Worm (Caenorhabditis elegans) whole organism, L3 larva: ENCODE results near the gene F53A3.7.

Source experiments
- R02D3.7 ChIP-seq: fragments of 150-350 bp; optimal IDR thresholded peaks from 2 replicates; lab custom pipeline; 2014; ENCODE audit warnings: missing biosample characterization, missing genetic modification characterization
- ZK546.5 ChIP-seq: sonication (generic microtip); optimal IDR thresholded peaks from 2 replicates; lab custom pipeline; 2017; ENCODE audit warnings: missing biosample characterization, missing genetic modification characterization
- aly-2 ChIP-seq: fragments of 150-350 bp; optimal IDR thresholded peaks from 2 replicates; lab custom pipeline; 2014; ENCODE audit warnings: missing biosample characterization, missing genetic modification characterization
- ama-1 ChIP-seq: fragments of 150-350 bp; optimal IDR thresholded peaks from 2 replicates; lab custom pipeline; 2018
- ceh-16 ChIP-seq: sonication (generic microtip); optimal IDR thresholded peaks from 2 replicates; lab custom pipeline; 2017; ENCODE audit warnings: missing biosample characterization, missing genetic modification characterization
- ceh-28 ChIP-seq: fragments of 150-350 bp; optimal IDR thresholded peaks from 2 replicates; lab custom pipeline; 2014; ENCODE audit warnings: missing biosample characterization, missing genetic modification reagents, missing genetic modification characterization
- ceh-82 ChIP-seq: fragments of 150-350 bp; optimal IDR thresholded peaks from 2 replicates; lab custom pipeline; 2014; ENCODE audit warnings: missing biosample characterization, missing genetic modification characterization
- ceh-9 ChIP-seq: sonication (generic microtip); optimal IDR thresholded peaks from 2 replicates; lab custom pipeline; 2018; ENCODE audit warnings: missing biosample characterization, missing genetic modification characterization
- daf-12 ChIP-seq: fragments of 150-350 bp; optimal IDR thresholded peaks from 2 replicates; lab custom pipeline; 2014; ENCODE audit warnings: missing biosample characterization, missing genetic modification reagents, missing genetic modification characterization
- egl-27 ChIP-seq: sonication (generic microtip); optimal IDR thresholded peaks from 4 replicates; lab custom pipeline; 2017; ENCODE audit warnings: missing biosample characterization, missing genetic modification reagents, missing genetic modification characterization
- egl-5 ChIP-seq: fragments of 150-350 bp; optimal IDR thresholded peaks from 2 replicates; lab custom pipeline; 2017; ENCODE audit warnings: missing biosample characterization, missing genetic modification reagents, missing genetic modification characterization, inconsistent platforms
- elt-1 ChIP-seq: fragments of 150-350 bp; optimal IDR thresholded peaks from 2 replicates; lab custom pipeline; 2014; ENCODE audit warnings: missing biosample characterization, missing genetic modification characterization
- elt-2 ChIP-seq: sonication (generic microtip); optimal IDR thresholded peaks from 2 replicates; lab custom pipeline; 2016; ENCODE audit warnings: missing genetic modification reagents, mild to moderate bottlenecking, missing genetic modification characterization, missing compliant biosample characterization
- elt-3 ChIP-seq, 3 experiments: fragments of 150-350 bp in 1 of 3; sonication (generic microtip) in 2 of 3; optimal IDR thresholded peaks; 2 replicates in 2 of 3; 4 replicates in 1 of 3; lab custom pipeline; 2014 to 2017; ENCODE audit warnings: missing biosample characterization in 3 of 3, missing genetic modification characterization in 3 of 3
- eor-1 ChIP-seq, 2 experiments: fragments of 150-350 bp; optimal IDR thresholded peaks; 2 replicates each; lab custom pipeline; 2014 to 2018; ENCODE audit warnings: missing biosample characterization in 2 of 2, missing genetic modification characterization in 2 of 2
- fkh-10 ChIP-seq: sonication (generic microtip); optimal IDR thresholded peaks from 2 replicates; lab custom pipeline; 2017; ENCODE audit warnings: missing biosample characterization, missing genetic modification reagents, missing genetic modification characterization
- fkh-2 ChIP-seq: fragments of 150-350 bp; optimal IDR thresholded peaks from 2 replicates; lab custom pipeline; 2014; ENCODE audit warnings: missing biosample characterization, missing genetic modification reagents, missing genetic modification characterization
- fos-1 ChIP-seq: fragments of 150-350 bp; optimal IDR thresholded peaks from 2 replicates; lab custom pipeline; 2014; ENCODE audit warnings: missing biosample characterization, missing genetic modification characterization
- hmg-11 ChIP-seq: sonication (generic microtip); optimal IDR thresholded peaks from 2 replicates; lab custom pipeline; 2016; ENCODE audit warnings: missing genetic modification characterization, missing compliant biosample characterization
- jun-1 ChIP-seq: fragments of 150-350 bp; optimal IDR thresholded peaks from 2 replicates; lab custom pipeline; 2014; ENCODE audit warnings: missing biosample characterization, missing genetic modification reagents, missing genetic modification characterization
- lin-15B ChIP-seq: fragments of 150-350 bp; optimal IDR thresholded peaks from 2 replicates; lab custom pipeline; 2014; ENCODE audit warnings: missing biosample characterization, missing genetic modification characterization
- lin-39 ChIP-seq: fragments of 150-350 bp; optimal IDR thresholded peaks from 2 replicates; lab custom pipeline; 2018; ENCODE audit warnings: missing biosample characterization, missing genetic modification reagents, missing genetic modification characterization
- lsy-12 ChIP-seq: sonication (generic microtip); optimal IDR thresholded peaks from 2 replicates; lab custom pipeline; 2016; ENCODE audit warnings: mild to moderate bottlenecking, missing genetic modification characterization, missing compliant biosample characterization
- mdl-1 ChIP-seq: fragments of 150-350 bp; optimal IDR thresholded peaks from 2 replicates; lab custom pipeline; 2014; ENCODE audit warnings: missing biosample characterization, missing genetic modification characterization
- mml-1 ChIP-seq: fragments of 150-350 bp; sonication (generic microtip); optimal IDR thresholded peaks from 3 replicates; lab custom pipeline; 2014; ENCODE audit warnings: missing biosample characterization, missing genetic modification characterization
- nfya-1 ChIP-seq: sonication (generic microtip); optimal IDR thresholded peaks from 2 replicates; lab custom pipeline; 2017; ENCODE audit warnings: missing genetic modification characterization, mild to moderate bottlenecking, missing compliant biosample characterization, antibody characterized with exemption, moderate library complexity; ENCODE audit not compliant: insufficient read depth
- nhr-11 ChIP-seq: fragments of 150-350 bp; optimal IDR thresholded peaks from 2 replicates; lab custom pipeline; 2014; ENCODE audit warnings: missing biosample characterization, missing genetic modification characterization
- nhr-12 ChIP-seq: fragments of 150-350 bp; optimal IDR thresholded peaks from 2 replicates; lab custom pipeline; 2014; ENCODE audit warnings: missing biosample characterization, missing genetic modification characterization
- nhr-23 ChIP-seq: fragments of 150-350 bp; optimal IDR thresholded peaks from 2 replicates; lab custom pipeline; 2014; ENCODE audit warnings: missing biosample characterization, missing genetic modification reagents, missing genetic modification characterization
- nhr-237 ChIP-seq: fragments of 150-350 bp; optimal IDR thresholded peaks from 2 replicates; lab custom pipeline; 2014; ENCODE audit warnings: missing biosample characterization, missing genetic modification characterization
- nhr-25 ChIP-seq: sonication (generic microtip); optimal IDR thresholded peaks from 2 replicates; lab custom pipeline; 2017; ENCODE audit warnings: missing biosample characterization, missing genetic modification characterization
- nhr-28 ChIP-seq: fragments of 150-350 bp; optimal IDR thresholded peaks from 2 replicates; lab custom pipeline; 2014; ENCODE audit warnings: missing biosample characterization, missing genetic modification characterization
- nhr-43 ChIP-seq: sonication (generic microtip); optimal IDR thresholded peaks from 2 replicates; lab custom pipeline; 2016; ENCODE audit warnings: mild to moderate bottlenecking, missing genetic modification characterization, missing compliant biosample characterization; ENCODE audit not compliant: poor library complexity, severe bottlenecking
- nhr-67 ChIP-seq: fragments of 150-350 bp; optimal IDR thresholded peaks from 2 replicates; lab custom pipeline; 2014; ENCODE audit warnings: missing biosample characterization, missing genetic modification characterization
- nhr-76 ChIP-seq: fragments of 150-350 bp; sonication (generic microtip); optimal IDR thresholded peaks from 5 replicates; lab custom pipeline; 2014; ENCODE audit warnings: missing biosample characterization, missing genetic modification characterization
- nhr-77 ChIP-seq: fragments of 150-350 bp; optimal IDR thresholded peaks from 2 replicates; lab custom pipeline; 2014; ENCODE audit warnings: missing biosample characterization, missing genetic modification characterization
- pha-4 ChIP-seq: fragments of 150-350 bp; optimal IDR thresholded peaks from 2 replicates; lab custom pipeline; 2014; ENCODE audit warnings: missing biosample characterization, missing genetic modification reagents, missing genetic modification characterization
- pqm-1 ChIP-seq: fragments of 150-350 bp; optimal IDR thresholded peaks from 2 replicates; lab custom pipeline; 2017; ENCODE audit warnings: missing biosample characterization, missing genetic modification characterization, inconsistent platforms
- sea-2 ChIP-seq: fragments of 150-350 bp; sonication (generic microtip); optimal IDR thresholded peaks from 4 replicates; lab custom pipeline; 2014; ENCODE audit warnings: missing biosample characterization, missing genetic modification reagents, missing genetic modification characterization
- skn-1 ChIP-seq: fragments of 150-350 bp; optimal IDR thresholded peaks from 2 replicates; lab custom pipeline; 2014; ENCODE audit warnings: missing biosample characterization, missing genetic modification characterization
- snpc-4 ChIP-seq: fragments of 150-350 bp; optimal IDR thresholded peaks from 2 replicates; lab custom pipeline; 2014; ENCODE audit warnings: missing biosample characterization, missing genetic modification characterization
- tbx-2 ChIP-seq: sonication (generic microtip); optimal IDR thresholded peaks from 2 replicates; lab custom pipeline; 2016; ENCODE audit warnings: mild to moderate bottlenecking, missing genetic modification characterization, missing compliant biosample characterization
- unc-39 ChIP-seq: sonication (generic microtip); optimal IDR thresholded peaks from 4 replicates; lab custom pipeline; 2017; ENCODE audit warnings: missing biosample characterization, missing genetic modification characterization
- unc-62 ChIP-seq: fragments of 150-350 bp; sonication (generic microtip); optimal IDR thresholded peaks from 4 replicates; lab custom pipeline; 2014; ENCODE audit warnings: missing biosample characterization, missing genetic modification reagents, missing genetic modification characterization
- zag-1 ChIP-seq: fragments of 150-350 bp; optimal IDR thresholded peaks from 2 replicates; lab custom pipeline; 2014; ENCODE audit warnings: missing biosample characterization, missing genetic modification characterization
- ztf-11 ChIP-seq: fragments of 150-350 bp; optimal IDR thresholded peaks from 2 replicates; lab custom pipeline; 2014; ENCODE audit warnings: missing biosample characterization, missing genetic modification characterization
- ztf-4 ChIP-seq: fragments of 150-350 bp; optimal IDR thresholded peaks from 2 replicates; lab custom pipeline; 2014; ENCODE audit warnings: missing biosample characterization, missing genetic modification characterization

F53A3.7 gene

DNA sequence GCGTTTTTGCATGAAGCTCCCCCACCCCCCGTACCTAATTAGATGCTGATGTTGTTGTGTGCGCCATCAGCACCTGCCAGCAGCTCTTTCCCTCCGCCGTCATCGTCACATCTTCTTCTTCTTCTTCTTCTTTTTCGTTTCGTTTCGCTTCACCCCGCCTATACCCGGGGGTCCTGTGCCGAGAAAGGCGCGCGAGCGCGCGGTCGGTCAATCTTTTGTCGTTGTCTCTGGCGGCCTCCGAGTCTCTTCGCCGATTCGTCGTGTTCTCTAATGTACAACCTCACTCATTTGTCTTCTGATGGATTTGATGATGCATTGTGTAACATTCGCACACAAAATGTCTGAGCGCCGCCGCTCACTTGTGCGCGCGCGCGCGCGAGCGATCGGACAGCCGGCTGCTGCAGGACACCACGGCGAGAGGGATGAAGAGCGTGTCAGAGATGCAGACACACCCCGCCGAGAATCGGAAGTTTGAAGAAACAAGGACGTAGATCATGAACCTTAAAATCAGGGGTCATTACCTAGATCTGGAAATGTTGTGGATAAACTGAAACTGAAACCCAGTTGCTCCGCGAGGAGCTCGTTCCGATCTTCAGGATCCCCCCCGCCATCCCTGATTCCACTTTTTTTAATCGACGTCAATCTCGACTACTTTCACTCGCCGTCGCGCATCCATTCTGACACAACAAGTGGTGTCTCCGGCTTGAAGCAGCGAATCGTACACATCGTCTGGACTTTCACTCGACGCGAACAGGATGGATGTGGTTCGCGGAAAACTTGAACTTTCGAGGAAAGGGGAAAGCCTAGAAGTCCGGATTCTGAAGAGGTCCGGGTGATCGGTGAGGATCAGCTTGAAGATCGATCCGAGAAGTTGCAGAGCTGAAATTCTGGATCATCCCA, 27.7 kb upstream of the F53A3.7 start (continued):
- TF ChIP-seq lsy-12: peak; percentile 84
- TF ChIP-seq lin-39: peak; percentile 100
- peak; percentile 73 for TF ChIP-seq tbx-2 (tag; lab: Kevin White, UChicago)
- TF ChIP-seq lin-15B (tag; lab: Kevin White, UChicago): peak; percentile 58
- no peak for TF ChIP-seq nhr-76
- TF ChIP-seq ceh-9 (tag; lab: Kevin White, UChicago): no peak
- peak; percentile 12 for TF ChIP-seq fos-1 (tag; lab: Kevin White, UChicago)
- TF ChIP-seq unc-39 (tag; lab: Kevin White, UChicago): no peak
- no peak for TF ChIP-seq nhr-237
- peak; percentile 91 for TF ChIP-seq jun-1
- peak; percentile 92 for TF ChIP-seq elt-1 (tag; lab: Kevin White, UChicago)
- peak; percentile 16 for TF ChIP-seq ama-1 (lab: Kevin White, UChicago)
- TF ChIP-seq R02D3.7 (tag; lab: Kevin White, UChicago): peak; percentile 57
- TF ChIP-seq skn-1 (tag; lab: Kevin White, UChicago): peak; percentile 60

DNA sequence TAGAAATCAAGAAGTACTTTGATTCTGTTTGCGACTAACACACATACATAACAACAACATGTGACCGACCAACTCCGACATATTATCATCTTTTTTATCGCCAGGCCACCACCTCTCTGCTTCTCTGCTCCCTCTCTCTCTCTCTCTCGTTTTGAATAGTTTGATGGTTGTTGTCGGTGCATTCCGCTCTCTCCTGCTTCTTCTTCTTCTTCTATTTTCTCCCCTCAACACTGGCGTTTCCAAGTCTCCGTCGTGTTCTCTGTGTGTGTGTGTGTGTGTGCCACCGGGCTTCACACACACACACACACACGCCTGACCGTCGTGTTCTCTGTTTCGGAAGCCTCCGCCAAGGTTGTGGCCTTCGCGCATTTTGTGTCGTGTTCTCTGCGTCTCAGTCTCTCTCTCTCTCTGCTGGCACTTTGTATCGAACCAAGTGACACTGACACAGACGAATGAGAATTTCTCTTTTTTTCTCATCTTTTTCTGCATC, 26.2 kb upstream of the F53A3.7 start:
- TF ChIP-seq zag-1 (peak; percentile 89), jun-1 (peak; percentile 98), elt-2 (peak; percentile 97), fkh-2 (tag; lab: Kevin White, UChicago) (peak; percentile 3), ceh-82 (tag; lab: Kevin White, UChicago) (peak; percentile 92), ceh-16 (tag; lab: Kevin White, UChicago) (no peak), ama-1 (lab: Kevin White, UChicago) (peak; percentile 56), ceh-9 (tag; lab: Kevin White, UChicago) (no peak), unc-62 (GFP tag; lab: Kevin White, UChicago) (peak; percentile 99), nhr-237 (no peak), R02D3.7 (tag; lab: Kevin White, UChicago) (peak; percentile 80), nfya-1 (tag; lab: Kevin White, UChicago) (peak; percentile 96), fos-1 (tag; lab: Kevin White, UChicago) (peak; percentile 87), tbx-2 (tag; lab: Kevin White, UChicago) (peak; percentile 96), ZK546.5 (tag; lab: Kevin White, UChicago) (no peak), lin-15B (tag; lab: Kevin White, UChicago) (peak; percentile 58), lsy-12 (peak; percentile 93), pqm-1 (peak; percentile 97), ztf-4 (peak; percentile 61), ceh-28 (tag; lab: Kevin White, UChicago) (peak; percentile 92), pha-4 (peak; percentile 99), nhr-43 (tag; lab: Kevin White, UChicago) (peak; percentile 99), egl-27 (tag; lab: Kevin White, UChicago) (peak; percentile 98), nhr-12 (tag; lab: Kevin White, UChicago) (no peak), nhr-25 (tag; lab: Kevin White, UChicago) (peak; percentile 99), fkh-10 (GFP tag; lab: Kevin White, UChicago) (peak; percentile 61), egl-5 (tag; lab: Kevin White, UChicago) (peak; percentile 88), nhr-76 (peak; percentile 55), mml-1 (tag; lab: Kevin White, UChicago) (no peak), unc-39 (tag; lab: Kevin White, UChicago) (peak; percentile 70), aly-2 (tag; lab: Kevin White, UChicago) (peak; percentile 59), nhr-28 (peak; percentile 65), nhr-23 (tag; lab: Kevin White, UChicago) (peak; percentile 99), elt-1 (tag; lab: Kevin White, UChicago) (peak; percentile 89), daf-12 (tag; lab: Kevin White, UChicago) (peak; percentile 75), elt-3 (tag; optimal IDR thresholded peaks at IDR 0.05; lab: Kevin White, UChicago) (peak; percentile 29 to 87 (median 60)), snpc-4 (peak; percentile 59), eor-1 (tag; optimal IDR thresholded peaks at IDR 0.05; lab: Kevin White, UChicago) (peak in 1 of 2 experiments; percentile 25), mdl-1 (tag; lab: Kevin White, UChicago) (peak; percentile 93), sea-2 (GFP tag; lab: Kevin White, UChicago) (peak; percentile 53), hmg-11 (tag; lab: Kevin White, UChicago) (peak; percentile 96), lin-39 (peak; percentile 94), skn-1 (tag; lab: Kevin White, UChicago) (peak; percentile 96), nhr-77 (peak; percentile 80), ztf-11 (tag; lab: Kevin White, UChicago) (no peak), nhr-11 (tag; lab: Kevin White, UChicago) (peak; percentile 94), nhr-67 (no peak)
